Fruit fly (Drosophila melanogaster) whole organism, adult: ENCODE results near the gene Hr4.

Source experiments
- CG12768 ChIP-seq: fragments of 200-800 bp; sonication (Bioruptor generic); optimal IDR thresholded peaks from 2 replicates; lab custom pipeline; 2017; ENCODE audit warnings: missing biosample characterization, missing genetic modification characterization, mild to moderate bottlenecking, moderate library complexity, missing genetic modification reagents
- CG14711 ChIP-seq: fragments of 200-800 bp; sonication (Bioruptor generic); optimal IDR thresholded peaks from 2 replicates; lab custom pipeline; 2018; ENCODE audit warnings: missing biosample characterization, mild to moderate bottlenecking, missing genetic modification characterization, moderate library complexity
- CG33017 ChIP-seq: fragments of 200-800 bp; sonication (Bioruptor generic); optimal IDR thresholded peaks from 2 replicates; lab custom pipeline; 2018; ENCODE audit warnings: missing biosample characterization, mild to moderate bottlenecking, missing genetic modification characterization, moderate library complexity
- CG7045 ChIP-seq: fragments of 200-800 bp; sonication (Bioruptor generic); optimal IDR thresholded peaks from 2 replicates; lab custom pipeline; 2017; ENCODE audit warnings: missing biosample characterization, mild to moderate bottlenecking, missing genetic modification characterization
- Crg-1 ChIP-seq: fragments of 200-800 bp; sonication (Bioruptor generic); optimal IDR thresholded peaks from 2 replicates; lab custom pipeline; 2016; ENCODE audit warnings: missing biosample characterization, missing genetic modification characterization
- Hr96 ChIP-seq: fragments of 200-800 bp; sonication (Bioruptor generic); optimal IDR thresholded peaks from 2 replicates; lab custom pipeline; 2016; ENCODE audit warnings: missing biosample characterization, missing genetic modification characterization
- cic ChIP-seq: fragments of 200-800 bp; sonication (Bioruptor generic); optimal IDR thresholded peaks from 2 replicates; lab custom pipeline; 2017; ENCODE audit warnings: missing biosample characterization, mild to moderate bottlenecking, missing genetic modification characterization, moderate library complexity
- cnc ChIP-seq, 2 experiments: fragments of >200 bp; optimal IDR thresholded peaks; 2 replicates each; lab custom pipeline; 2017
- kay ChIP-seq: fragments of 200-800 bp; sonication (Bioruptor generic); peaks from one replicate; lab custom pipeline; 2016; ENCODE audit warnings: missing biosample characterization, missing genetic modification characterization, borderline replicate concordance
- pad ChIP-seq: fragments of 200-800 bp; sonication (Bioruptor generic); optimal IDR thresholded peaks from 3 replicates; lab custom pipeline; 2017; ENCODE audit warnings: missing biosample characterization, missing genetic modification characterization, mild to moderate bottlenecking, moderate library complexity, missing genetic modification reagents
- tj ChIP-seq: fragments of 200-800 bp; sonication (Bioruptor generic); optimal IDR thresholded peaks from 3 replicates; lab custom pipeline; 2017; ENCODE audit warnings: missing biosample characterization, mild to moderate bottlenecking, missing genetic modification characterization, moderate library complexity
- toe ChIP-seq: fragments of 200-800 bp; sonication (Bioruptor generic); optimal IDR thresholded peaks from 2 replicates; lab custom pipeline; 2016; ENCODE audit warnings: missing biosample characterization, missing genetic modification characterization

dm6 chrX:1965979-1966778 lies 24.4 kb downstream of the Hr4 start:
- TF ChIP-seq Crg-1 = no peak
- TF ChIP-seq cic (GFP tag; lab: Kevin White, UChicago) = no peak
- TF ChIP-seq CG14711 = no peak
- no peak for TF ChIP-seq toe (GFP tag; lab: Kevin White, UChicago)
- TF ChIP-seq CG7045 (GFP tag; lab: Kevin White, UChicago) = no peak
- no peak for TF ChIP-seq CG12768
- no peak for TF ChIP-seq CG33017 (tag; lab: Kevin White, UChicago)
- no peak for TF ChIP-seq Hr96 (GFP tag; lab: Kevin White, UChicago)
- TF ChIP-seq pad (GFP tag; lab: Kevin White, UChicago) = no peak
- peak; percentile 99 for TF ChIP-seq tj
- TF ChIP-seq cnc (optimal IDR thresholded peaks at IDR 0.05; lab: Kevin White, UChicago) = no peak
- TF ChIP-seq kay (GFP tag; lab: Kevin White, UChicago) = no peak
